Fruit fly (Drosophila melanogaster) whole organism, embryonic: Measurements from ENCODE around the gene Rpn2.

Source experiments
- Ada2b ChIP-seq: fragments of 200-800 bp; sonication (Bioruptor generic); IDR thresholded peaks from 2 replicates; pipeline ENCODE4 v1.3.6; 2022; ENCODE audit warnings: missing biosample characterization, missing genetic modification characterization
- CG10147 ChIP-seq: fragments of 200-800 bp; sonication (Bioruptor generic); optimal IDR thresholded peaks from 2 replicates; lab custom pipeline; 2019; ENCODE audit warnings: missing biosample characterization, mild to moderate bottlenecking, missing genetic modification characterization, moderate library complexity
- CG1024 ChIP-seq: fragments of 200-800 bp; sonication (Bioruptor generic); IDR thresholded peaks from 2 replicates; pipeline ENCODE4 v1.3.6; 2022; ENCODE audit warnings: missing biosample characterization, missing genetic modification characterization
- CG10321 ChIP-seq: fragments of 200-800 bp; sonication (Bioruptor generic); IDR thresholded peaks from 2 replicates; pipeline ENCODE4 v1.3.6; 2022; ENCODE audit warnings: missing biosample characterization, missing genetic modification characterization
- CG11695 ChIP-seq: fragments of 200-800 bp; sonication (Bioruptor generic); IDR thresholded peaks from 3 replicates; pipeline ENCODE4 v1.3.6; 2022; ENCODE audit warnings: missing biosample characterization, missing genetic modification characterization
- CG11696 ChIP-seq: fragments of 200-800 bp; sonication (Bioruptor generic); IDR thresholded peaks from 2 replicates; pipeline ENCODE4 v1.3.6; 2022; ENCODE audit warnings: missing biosample characterization, missing genetic modification characterization
- CG11723 ChIP-seq: fragments of 200-800 bp; sonication (Bioruptor generic); optimal IDR thresholded peaks from 2 replicates; lab custom pipeline; 2017; ENCODE audit warnings: missing biosample characterization, mild to moderate bottlenecking, missing genetic modification characterization
- CG12219 ChIP-seq: fragments of 200-800 bp; sonication (Bioruptor generic); optimal IDR thresholded peaks from 3 replicates; lab custom pipeline; 2018; ENCODE audit warnings: missing biosample characterization, mild to moderate bottlenecking, missing genetic modification characterization
- CG1233 ChIP-seq: fragments of 200-800 bp; sonication (Bioruptor generic); optimal IDR thresholded peaks from 4 replicates; lab custom pipeline; 2018; ENCODE audit warnings: missing biosample characterization, mild to moderate bottlenecking, missing genetic modification characterization
- CG13123 ChIP-seq: fragments of 200-800 bp; sonication (Bioruptor generic); optimal IDR thresholded peaks from 2 replicates; lab custom pipeline; 2016; ENCODE audit warnings: missing biosample characterization, missing genetic modification characterization
- CG13894 ChIP-seq: fragments of 200-800 bp; sonication (Bioruptor generic); optimal IDR thresholded peaks from 3 replicates; lab custom pipeline; 2018; ENCODE audit warnings: missing biosample characterization, mild to moderate bottlenecking, missing genetic modification characterization, moderate library complexity
- CG2129 ChIP-seq: fragments of 200-800 bp; sonication (Bioruptor generic); IDR thresholded peaks from 2 replicates; pipeline ENCODE4 v1.3.6; 2022; ENCODE audit warnings: missing biosample characterization, missing genetic modification characterization; ENCODE audit not compliant: partially characterized antibody
- CG30020 ChIP-seq: fragments of 200-800 bp; optimal IDR thresholded peaks from 2 replicates; lab custom pipeline; 2019; ENCODE audit warnings: missing biosample characterization, mild to moderate bottlenecking, missing genetic modification characterization, moderate library complexity
- CG32532 ChIP-seq: fragments of 200-800 bp; sonication (Bioruptor generic); IDR thresholded peaks from 2 replicates; pipeline ENCODE4 v1.3.6; 2022; ENCODE audit warnings: missing biosample characterization, missing genetic modification characterization
- CG3847 ChIP-seq: fragments of 200-800 bp; sonication (Bioruptor generic); IDR thresholded peaks from 2 replicates; pipeline ENCODE4 v1.3.6; 2022; ENCODE audit warnings: missing biosample characterization, missing genetic modification characterization
- CG4360 ChIP-seq: fragments of 200-800 bp; sonication (Bioruptor generic); IDR thresholded peaks from 2 replicates; pipeline ENCODE4 v1.3.6; 2022; ENCODE audit warnings: missing biosample characterization, missing genetic modification characterization
- CG6689 ChIP-seq: fragments of 200-800 bp; sonication (Bioruptor generic); IDR thresholded peaks from 2 replicates; pipeline ENCODE4 v1.3.6; 2022; ENCODE audit warnings: missing biosample characterization, missing genetic modification characterization
- CG7357 ChIP-seq: fragments of 200-800 bp; sonication (Bioruptor generic); IDR thresholded peaks from 3 replicates; pipeline ENCODE4 v1.3.6; 2022; ENCODE audit warnings: missing biosample characterization, missing genetic modification characterization
- CG7556 ChIP-seq: fragments of 200-800 bp; sonication (Bioruptor generic); optimal IDR thresholded peaks from 2 replicates; lab custom pipeline; 2017; ENCODE audit warnings: missing biosample characterization, mild to moderate bottlenecking, missing genetic modification characterization
- CTCF ChIP-seq: fragments of 200-800 bp; sonication (Bioruptor generic); optimal IDR thresholded peaks from 2 replicates; lab custom pipeline; 2017; ENCODE audit warnings: missing biosample characterization, mild to moderate bottlenecking, missing genetic modification characterization, moderate library complexity
- Dad ChIP-seq: fragments of 200-800 bp; sonication (Bioruptor generic); optimal IDR thresholded peaks from 3 replicates; lab custom pipeline; 2016; ENCODE audit warnings: missing biosample characterization, missing genetic modification characterization
- Fer3 ChIP-seq: fragments of 200-800 bp; sonication (Bioruptor generic); optimal IDR thresholded peaks from 2 replicates; lab custom pipeline; 2018; ENCODE audit warnings: missing biosample characterization, mild to moderate bottlenecking, missing genetic modification characterization, moderate library complexity
- HLH4C ChIP-seq: fragments of 200-800 bp; sonication (Bioruptor generic); IDR thresholded peaks from 3 replicates; pipeline ENCODE4 v1.3.6; 2022; ENCODE audit warnings: missing biosample characterization, missing genetic modification characterization; ENCODE audit not compliant: partially characterized antibody
- Hmr ChIP-seq: fragments of 200-800 bp; sonication (Bioruptor generic); optimal IDR thresholded peaks from 3 replicates; lab custom pipeline; 2017; ENCODE audit warnings: mild to moderate bottlenecking, missing biosample characterization, missing genetic modification reagents, missing genetic modification characterization
- Taf1 ChIP-seq: fragments of 200-800 bp; sonication (Bioruptor generic); IDR thresholded peaks from 2 replicates; pipeline ENCODE4 v1.3.6; 2022; ENCODE audit warnings: missing biosample characterization, missing genetic modification characterization
- ash1 ChIP-seq: fragments of 200-800 bp; sonication (Bioruptor generic); optimal IDR thresholded peaks from 2 replicates; lab custom pipeline; 2018; ENCODE audit warnings: missing biosample characterization, mild to moderate bottlenecking, missing genetic modification characterization
- ato ChIP-seq: fragments of 200-800 bp; sonication (Bioruptor generic); IDR thresholded peaks from 2 replicates; pipeline ENCODE4 v1.3.6; 2022; ENCODE audit warnings: missing biosample characterization, missing genetic modification characterization; ENCODE audit not compliant: partially characterized antibody
- cas ChIP-seq: fragments of 200-800 bp; sonication (Bioruptor generic); IDR thresholded peaks from 2 replicates; pipeline ENCODE4 v1.3.6; 2022; ENCODE audit warnings: missing biosample characterization, missing genetic modification characterization
- cg ChIP-seq: fragments of 200-800 bp; sonication (Bioruptor generic); optimal IDR thresholded peaks from 3 replicates; lab custom pipeline; 2019; ENCODE audit warnings: missing biosample characterization, mild to moderate bottlenecking, missing genetic modification characterization, moderate library complexity
- disco-r ChIP-seq: fragments of 200-800 bp; sonication (Bioruptor generic); optimal IDR thresholded peaks from 2 replicates; lab custom pipeline; 2016; ENCODE audit warnings: missing biosample characterization, missing genetic modification characterization
- dmrt99B ChIP-seq: fragments of 200-800 bp; sonication (Bioruptor generic); optimal IDR thresholded peaks from 2 replicates; lab custom pipeline; 2018; ENCODE audit warnings: missing biosample characterization, mild to moderate bottlenecking, missing genetic modification characterization, moderate library complexity
- dpn ChIP-seq, 2 experiments: fragments of 200-800 bp; sonication (Bioruptor generic); optimal IDR thresholded peaks; 3 replicates each; lab custom pipeline; 2016; ENCODE audit warnings: missing biosample characterization in 2 of 2, missing genetic modification characterization in 2 of 2
- emc ChIP-seq: fragments of 200-800 bp; sonication (Bioruptor generic); optimal IDR thresholded peaks from 2 replicates; lab custom pipeline; 2016; ENCODE audit warnings: missing biosample characterization, missing genetic modification characterization
- ems ChIP-seq: fragments of 200-800 bp; sonication (Bioruptor generic); optimal IDR thresholded peaks from 3 replicates; lab custom pipeline; 2016; ENCODE audit warnings: missing biosample characterization, missing genetic modification characterization
- hb ChIP-seq: fragments of 200-800 bp; sonication (Bioruptor generic); IDR thresholded peaks from 3 replicates; pipeline ENCODE4 v1.3.6; 2022; ENCODE audit warnings: missing biosample characterization, missing genetic modification characterization; ENCODE audit not compliant: partially characterized antibody
- inv ChIP-seq: fragments of 200-800 bp; sonication (Bioruptor generic); IDR thresholded peaks from 2 replicates; pipeline ENCODE4 v1.3.6; 2022; ENCODE audit warnings: missing biosample characterization, missing genetic modification characterization; ENCODE audit not compliant: partially characterized antibody
- kah ChIP-seq: fragments of 200-800 bp; sonication (Bioruptor generic); optimal IDR thresholded peaks from 2 replicates; lab custom pipeline; 2018; ENCODE audit warnings: missing biosample characterization, mild to moderate bottlenecking, missing genetic modification characterization
- lab ChIP-seq: fragments of 200-800 bp; sonication (Bioruptor generic); optimal IDR thresholded peaks from 3 replicates; lab custom pipeline; 2017; ENCODE audit warnings: missing biosample characterization, missing genetic modification characterization, mild to moderate bottlenecking, moderate library complexity, missing genetic modification reagents
- maf-S ChIP-seq: fragments of 200-800 bp; sonication (Bioruptor generic); optimal IDR thresholded peaks from 2 replicates; lab custom pipeline; 2016; ENCODE audit warnings: missing biosample characterization, missing genetic modification characterization
- mld ChIP-seq: fragments of 200-800 bp; sonication (Bioruptor generic); IDR thresholded peaks from 3 replicates; pipeline ENCODE4 v1.3.6; 2022; ENCODE audit warnings: missing biosample characterization, missing genetic modification characterization; ENCODE audit not compliant: partially characterized antibody
- nmo ChIP-seq: fragments of 200-800 bp; sonication (Bioruptor generic); optimal IDR thresholded peaks from 2 replicates; lab custom pipeline; 2018; ENCODE audit warnings: missing biosample characterization, mild to moderate bottlenecking, missing genetic modification characterization, moderate library complexity
- org-1 ChIP-seq: fragments of 200-800 bp; sonication (Bioruptor generic); optimal IDR thresholded peaks from 2 replicates; lab custom pipeline; 2017; ENCODE audit warnings: missing biosample characterization, missing genetic modification characterization
- peb ChIP-seq: fragments of 200-800 bp; sonication (Bioruptor generic); IDR thresholded peaks from 2 replicates; pipeline ENCODE4 v1.3.6; 2022; ENCODE audit warnings: missing biosample characterization, missing genetic modification characterization
- pros ChIP-seq: fragments of 200-800 bp; sonication (Bioruptor generic); optimal IDR thresholded peaks from 3 replicates; lab custom pipeline; 2019; ENCODE audit warnings: missing biosample characterization, mild to moderate bottlenecking, missing genetic modification characterization, moderate library complexity
- ranshi ChIP-seq: fragments of 200-800 bp; sonication (Bioruptor generic); IDR thresholded peaks from 2 replicates; pipeline ENCODE4 v1.3.6; 2022; ENCODE audit warnings: missing biosample characterization, missing genetic modification characterization
- so ChIP-seq: fragments of 200-800 bp; sonication (Bioruptor generic); IDR thresholded peaks from 3 replicates; pipeline ENCODE4 v1.3.6; 2022; ENCODE audit warnings: missing biosample characterization, missing genetic modification characterization
- stc ChIP-seq: fragments of 200-800 bp; sonication (Bioruptor generic); IDR thresholded peaks from 2 replicates; pipeline ENCODE4 v1.3.6; 2022; ENCODE audit warnings: missing biosample characterization, missing genetic modification characterization
- tap ChIP-seq: fragments of 200-800 bp; optimal IDR thresholded peaks from 3 replicates; lab custom pipeline; 2019; ENCODE audit warnings: missing biosample characterization, mild to moderate bottlenecking, missing genetic modification characterization, moderate library complexity
- tll ChIP-seq, 2 experiments: fragments of 200-800 bp in 1 of 2; fragments of >200 bp in 1 of 2; sonication (Bioruptor generic) in 1 of 2; optimal IDR thresholded peaks; 2 replicates each; lab custom pipeline; 2017 to 2019; ENCODE audit warnings: missing biosample characterization in 2 of 2, missing genetic modification characterization in 2 of 2, mild to moderate bottlenecking in 1 of 2, moderate library complexity in 1 of 2
- twi ChIP-seq: fragments of 200-800 bp; optimal IDR thresholded peaks from 2 replicates; lab custom pipeline; 2019; ENCODE audit warnings: missing biosample characterization, mild to moderate bottlenecking, missing genetic modification characterization, moderate library complexity
- vnd ChIP-seq: fragments of 200-800 bp; sonication (Bioruptor generic); IDR thresholded peaks from 3 replicates; pipeline ENCODE4 v1.3.6; 2022; ENCODE audit warnings: missing biosample characterization, missing genetic modification characterization; ENCODE audit not compliant: partially characterized antibody

The Rpn2 gene

DNA sequence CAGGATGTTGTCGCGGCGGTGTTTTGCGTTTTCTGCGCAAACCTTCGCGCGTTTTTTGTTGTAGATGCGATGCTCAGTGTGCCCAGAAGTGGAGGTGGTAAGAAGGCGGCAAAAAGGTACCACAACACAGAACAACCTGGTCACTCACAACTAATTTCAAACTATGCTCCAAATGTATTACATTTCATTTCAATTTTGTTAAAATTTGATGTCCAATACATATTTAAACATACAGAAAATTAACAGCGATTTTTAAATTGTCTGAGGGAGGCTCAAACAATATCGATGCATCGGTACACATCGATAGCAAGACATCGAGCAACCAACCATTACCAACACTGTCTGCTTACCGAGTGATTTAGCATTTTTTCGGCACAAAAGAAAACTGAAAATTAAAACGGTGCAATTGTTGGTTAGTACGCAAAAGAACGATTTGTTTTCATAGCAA lies at the start of gene Rpn2, which contains the start of gene Slbp (continued):
- TF ChIP-seq ranshi (GFP tag; lab: Robert Waterston, UW): no peak
- TF ChIP-seq Fer3: peak; percentile 17
- no peak for TF ChIP-seq CG1233 (GFP tag; lab: Kevin White, UChicago)
- TF ChIP-seq ato (GFP tag; lab: Robert Waterston, UW): peak; percentile 74; the same call in 1 of the 2 replicates
- TF ChIP-seq CG1024: no peak
- no peak for TF ChIP-seq CG11723 (GFP tag; lab: Kevin White, UChicago)
- TF ChIP-seq Hmr (GFP tag; lab: Kevin White, UChicago): peak; percentile 48
- peak; percentile 80 for TF ChIP-seq CG3847 (GFP tag; lab: Robert Waterston, UW)
- TF ChIP-seq lab (GFP tag; lab: Kevin White, UChicago): peak; percentile 55
- TF ChIP-seq hb (GFP tag; lab: Robert Waterston, UW): peak; percentile 82; the same call in 2 of the 3 replicates
- no peak for TF ChIP-seq CG13894 (tag; lab: Kevin White, UChicago)
- TF ChIP-seq peb (GFP tag; lab: Robert Waterston, UW): no peak
- TF ChIP-seq CTCF (GFP tag; lab: Kevin White, UChicago): no peak
- peak; percentile 89 for TF ChIP-seq HLH4C (GFP tag; lab: Robert Waterston, UW)
- no peak for TF ChIP-seq tap
- TF ChIP-seq CG11696 (GFP tag; lab: Robert Waterston, UW): no peak
- TF ChIP-seq disco-r (GFP tag; lab: Kevin White, UChicago): no peak
- TF ChIP-seq Ada2b (GFP tag; lab: Robert Waterston, UW): no peak
- TF ChIP-seq CG2129 (GFP tag; lab: Robert Waterston, UW): peak; percentile 93
- no peak for TF ChIP-seq CG13123
- peak; percentile 87 for TF ChIP-seq inv (GFP tag; lab: Robert Waterston, UW)
- TF ChIP-seq maf-S (GFP tag; lab: Kevin White, UChicago): peak; percentile 68
- no peak for TF ChIP-seq CG10321 (GFP tag; lab: Robert Waterston, UW)
- no peak for TF ChIP-seq kah (GFP tag; lab: Kevin White, UChicago)
- peak; percentile 12 for TF ChIP-seq ems (GFP tag; lab: Kevin White, UChicago)
- TF ChIP-seq CG7357 (GFP tag; lab: Robert Waterston, UW): no peak
- TF ChIP-seq Taf1 (GFP tag; lab: Robert Waterston, UW): no peak
- TF ChIP-seq Dad (GFP tag; lab: Kevin White, UChicago): peak; percentile 48
- peak; percentile 74 for TF ChIP-seq nmo (GFP tag; lab: Kevin White, UChicago)
- TF ChIP-seq CG12219 (GFP tag; lab: Kevin White, UChicago): no peak
- peak; percentile 48 for TF ChIP-seq CG10147 (GFP tag; lab: Kevin White, UChicago)
- TF ChIP-seq org-1: no peak
- TF ChIP-seq stc: no peak
- TF ChIP-seq so (GFP tag; lab: Robert Waterston, UW): 0 out of 3 replicates have a peak, but pooled peaks have one; percentile 46
- TF ChIP-seq emc (GFP tag; lab: Kevin White, UChicago): no peak
- no peak for TF ChIP-seq CG6689 (GFP tag; lab: Robert Waterston, UW)
- peak; percentile 79 for TF ChIP-seq CG4360
- TF ChIP-seq CG32532 (GFP tag; lab: Robert Waterston, UW): 0 out of 2 replicates have a peak, but pooled peaks have one; percentile 33
- TF ChIP-seq vnd (GFP tag; lab: Robert Waterston, UW): peak; percentile 87
- TF ChIP-seq CG11695 (GFP tag; lab: Robert Waterston, UW): no peak
- TF ChIP-seq pros (GFP tag; lab: Kevin White, UChicago): no peak
- peak; percentile 7 for TF ChIP-seq CG7556 (GFP tag; lab: Kevin White, UChicago)
- TF ChIP-seq dmrt99B: no peak
- no peak for TF ChIP-seq twi
- peak; percentile 40 to 58 for TF ChIP-seq dpn (GFP tag; optimal IDR thresholded peaks at IDR 0.05; lab: Kevin White, UChicago)
- peak; percentile 86 for TF ChIP-seq mld
- TF ChIP-seq ash1 (GFP tag; lab: Kevin White, UChicago): no peak
- TF ChIP-seq CG30020 (tag; lab: Kevin White, UChicago): peak; percentile 39
- no peak for TF ChIP-seq cas (GFP tag; lab: Robert Waterston, UW)
- no peak for TF ChIP-seq tll (GFP tag; optimal IDR thresholded peaks at IDR 0.05; lab: Kevin White, UChicago)
- no peak for TF ChIP-seq cg (GFP tag; lab: Kevin White, UChicago)
